Worm (Caenorhabditis elegans): ENCODE results near the gene Y37D8A.8.

ce11 chrIII:12916459-12916858 is 51.7 kb downstream of the Y37D8A.8 start:
- TF ChIP-seq flh-1 (GFP tag; optimal IDR thresholded peaks at IDR 0.05) (no peak), ztf-11 (tag; optimal IDR thresholded peaks at IDR 0.05) (no peak), ces-1 (GFP tag; optimal IDR thresholded peaks at IDR 0.05) (peak; percentile 62), ceh-43 (GFP tag; optimal IDR thresholded peaks at IDR 0.05) (no peak), pha-4 (tag; optimal IDR thresholded peaks at IDR 0.05) (no peak), unc-62 (GFP tag; optimal IDR thresholded peaks at IDR 0.05) (no peak), nhr-76 (tag; optimal IDR thresholded peaks at IDR 0.05) (no peak), lsy-2 (tag; optimal IDR thresholded peaks at IDR 0.05) (no peak), hlh-1 (tag; optimal IDR thresholded peaks at IDR 0.05) (no peak), elt-1 (tag; optimal IDR thresholded peaks at IDR 0.05; ENCODE audit: borderline replicate concordance, insufficient read depth) (no peak), unc-120 (tag; optimal IDR thresholded peaks at IDR 0.05; ENCODE audit: poor library complexity, severe bottlenecking) (no peak)

Data from whole organism, mixed stage, embryonic.